Fruit fly (Drosophila melanogaster) whole organism, embryonic: ENCODE measurements around the gene CG2321.

ENCODE experiments used
- ATbp ChIP-seq: fragments of 200-800 bp; sonication (Bioruptor generic); optimal IDR thresholded peaks from 2 replicates; lab custom pipeline; 2017; ENCODE audit warnings: missing biosample characterization, mild to moderate bottlenecking, missing genetic modification characterization, missing genetic modification reagents
- Abd-B ChIP-seq: fragments of 200-800 bp; sonication (Bioruptor generic); optimal IDR thresholded peaks from 2 replicates; lab custom pipeline; 2018; ENCODE audit warnings: missing biosample characterization, mild to moderate bottlenecking, missing genetic modification characterization, moderate library complexity
- Asciz ChIP-seq: fragments of 200-800 bp; sonication (Bioruptor generic); optimal IDR thresholded peaks from 2 replicates; lab custom pipeline; 2017; ENCODE audit warnings: missing biosample characterization, mild to moderate bottlenecking, missing genetic modification characterization, missing genetic modification reagents
- Atf6 ChIP-seq: fragments of 200-800 bp; sonication (Bioruptor generic); IDR thresholded peaks from 2 replicates; pipeline ENCODE4 v1.3.6; 2022; ENCODE audit warnings: missing biosample characterization, missing genetic modification characterization
- Blimp-1 ChIP-seq: fragments of 200-800 bp; sonication (Bioruptor generic); optimal IDR thresholded peaks from 3 replicates; lab custom pipeline; 2018; ENCODE audit warnings: missing biosample characterization, missing genetic modification characterization, mild to moderate bottlenecking, moderate library complexity, missing genetic modification reagents
- CG10654 ChIP-seq: fragments of 200-800 bp; sonication (Bioruptor generic); optimal IDR thresholded peaks from 2 replicates; lab custom pipeline; 2016; ENCODE audit warnings: missing biosample characterization, missing genetic modification characterization
- CG12299 ChIP-seq: fragments of 200-800 bp; sonication (Bioruptor generic); optimal IDR thresholded peaks from 2 replicates; lab custom pipeline; 2018; ENCODE audit warnings: missing biosample characterization, mild to moderate bottlenecking, missing genetic modification characterization
- CG12391 ChIP-seq: fragments of 200-800 bp; sonication (Bioruptor generic); optimal IDR thresholded peaks from 3 replicates; lab custom pipeline; 2018; ENCODE audit warnings: missing biosample characterization, mild to moderate bottlenecking, missing genetic modification characterization, moderate library complexity
- CG14710 ChIP-seq: fragments of 200-800 bp; sonication (Bioruptor generic); optimal IDR thresholded peaks from 3 replicates; lab custom pipeline; 2019; ENCODE audit warnings: missing biosample characterization, mild to moderate bottlenecking, missing genetic modification characterization, moderate library complexity
- CG1529 ChIP-seq: fragments of 200-800 bp; sonication (Bioruptor generic); optimal IDR thresholded peaks from 3 replicates; lab custom pipeline; 2018; ENCODE audit warnings: missing biosample characterization, missing genetic modification characterization
- CG16815 ChIP-seq: fragments of 200-800 bp; sonication (Bioruptor generic); optimal IDR thresholded peaks from 3 replicates; lab custom pipeline; 2017; ENCODE audit warnings: missing biosample characterization, mild to moderate bottlenecking, missing genetic modification characterization
- CG17612 ChIP-seq: fragments of 200-800 bp; sonication (Bioruptor generic); IDR thresholded peaks from 2 replicates; pipeline ENCODE4 v1.3.6; 2022; ENCODE audit warnings: missing biosample characterization, missing genetic modification characterization
- CG17802 ChIP-seq: fragments of 200-800 bp; sonication (Bioruptor generic); optimal IDR thresholded peaks from 2 replicates; lab custom pipeline; 2018; ENCODE audit warnings: missing biosample characterization, mild to moderate bottlenecking, missing genetic modification characterization, moderate library complexity
- CG17829 ChIP-seq: fragments of 200-800 bp; optimal IDR thresholded peaks from 2 replicates; lab custom pipeline; 2019; ENCODE audit warnings: missing biosample characterization, mild to moderate bottlenecking, missing genetic modification characterization, moderate library complexity
- CG2678 ChIP-seq: fragments of 200-800 bp; sonication (Bioruptor generic); optimal IDR thresholded peaks from 3 replicates; lab custom pipeline; 2019; ENCODE audit warnings: missing biosample characterization, mild to moderate bottlenecking, missing genetic modification characterization, moderate library complexity
- CG3281 ChIP-seq: fragments of 200-800 bp; sonication (Bioruptor generic); optimal IDR thresholded peaks from 3 replicates; lab custom pipeline; 2017; ENCODE audit warnings: missing biosample characterization, mild to moderate bottlenecking, missing genetic modification characterization
- CG33557 ChIP-seq: fragments of 200-800 bp; sonication (Bioruptor generic); optimal IDR thresholded peaks from 2 replicates; lab custom pipeline; 2019; ENCODE audit warnings: missing biosample characterization, mild to moderate bottlenecking, missing genetic modification characterization, moderate library complexity
- CG34376 ChIP-seq: fragments of 200-800 bp; sonication (Bioruptor generic); optimal IDR thresholded peaks from 2 replicates; lab custom pipeline; 2018; ENCODE audit warnings: missing biosample characterization, mild to moderate bottlenecking, missing genetic modification characterization
- CG6175 ChIP-seq: fragments of 200-800 bp; sonication (Bioruptor generic); IDR thresholded peaks from 3 replicates; pipeline ENCODE4 v1.3.6; 2022; ENCODE audit warnings: missing biosample characterization, missing genetic modification characterization
- CG6254 ChIP-seq: fragments of 200-800 bp; sonication (Bioruptor generic); optimal IDR thresholded peaks from 3 replicates; lab custom pipeline; 2017; ENCODE audit warnings: mild to moderate bottlenecking, missing biosample characterization, missing genetic modification reagents, missing genetic modification characterization
- CG8359 ChIP-seq: fragments of 200-800 bp; sonication (Bioruptor generic); optimal IDR thresholded peaks from 2 replicates; lab custom pipeline; 2017; ENCODE audit warnings: missing biosample characterization, mild to moderate bottlenecking, missing genetic modification characterization, borderline replicate concordance
- CG8765 ChIP-seq: fragments of 200-800 bp; sonication (Bioruptor generic); IDR thresholded peaks from 2 replicates; pipeline ENCODE4 v1.3.6; 2022; ENCODE audit warnings: missing biosample characterization, missing genetic modification characterization
- CG9609 ChIP-seq: fragments of 200-800 bp; sonication (Bioruptor generic); optimal IDR thresholded peaks from 3 replicates; lab custom pipeline; 2016; ENCODE audit warnings: missing biosample characterization, missing genetic modification characterization
- CG9876 ChIP-seq: fragments of 200-800 bp; sonication (Bioruptor generic); optimal IDR thresholded peaks from 2 replicates; lab custom pipeline; 2016; ENCODE audit warnings: missing biosample characterization, missing genetic modification characterization
- CG9932 ChIP-seq: fragments of 200-800 bp; sonication (Bioruptor generic); IDR thresholded peaks from 2 replicates; pipeline ENCODE4 v1.3.6; 2022; ENCODE audit warnings: missing biosample characterization, missing genetic modification characterization
- E2f2 ChIP-seq: fragments of 200-800 bp; sonication (Bioruptor generic); IDR thresholded peaks from 2 replicates; pipeline ENCODE4 v1.3.6; 2022; ENCODE audit warnings: missing biosample characterization, missing genetic modification characterization
- Hr39 ChIP-seq: fragments of >200 bp; optimal IDR thresholded peaks from 2 replicates; lab custom pipeline; 2017
- Lhr ChIP-seq: fragments of 200-800 bp; sonication (Bioruptor generic); optimal IDR thresholded peaks from 3 replicates; lab custom pipeline; 2017; ENCODE audit warnings: mild to moderate bottlenecking, missing biosample characterization, missing genetic modification reagents, missing genetic modification characterization
- MTF-1 ChIP-seq: fragments of 200-800 bp; sonication (Bioruptor generic); optimal IDR thresholded peaks from 2 replicates; lab custom pipeline; 2018; ENCODE audit warnings: missing biosample characterization, mild to moderate bottlenecking, missing genetic modification characterization, borderline replicate concordance
- NC2α ChIP-seq: fragments of 200-800 bp; sonication (Bioruptor generic); optimal IDR thresholded peaks from 2 replicates; lab custom pipeline; 2016; ENCODE audit warnings: missing biosample characterization, missing genetic modification characterization
- Scr ChIP-seq: fragments of 200-800 bp; sonication (Bioruptor generic); IDR thresholded peaks from 2 replicates; pipeline ENCODE4 v1.3.6; 2022; ENCODE audit warnings: missing biosample characterization, missing genetic modification characterization; ENCODE audit not compliant: partially characterized antibody
- al ChIP-seq: fragments of 200-800 bp; sonication (Bioruptor generic); IDR thresholded peaks from 2 replicates; pipeline ENCODE4 v1.3.6; 2022; ENCODE audit warnings: missing biosample characterization, missing genetic modification characterization
- bowl ChIP-seq: fragments of 200-800 bp; sonication (Bioruptor generic); IDR thresholded peaks from 2 replicates; pipeline ENCODE4 v1.3.6; 2022; ENCODE audit warnings: missing biosample characterization, missing genetic modification characterization
- cas ChIP-seq: fragments of 200-800 bp; sonication (Bioruptor generic); IDR thresholded peaks from 2 replicates; pipeline ENCODE4 v1.3.6; 2022; ENCODE audit warnings: missing biosample characterization, missing genetic modification characterization
- cato ChIP-seq: fragments of 200-800 bp; sonication (Bioruptor generic); optimal IDR thresholded peaks from 2 replicates; lab custom pipeline; 2016; ENCODE audit warnings: missing biosample characterization, missing genetic modification characterization, borderline replicate concordance
- chm ChIP-seq: fragments of 200-800 bp; sonication (Bioruptor generic); IDR thresholded peaks from 2 replicates; pipeline ENCODE4 v1.3.6; 2022; ENCODE audit warnings: missing biosample characterization, missing genetic modification characterization
- crp ChIP-seq, 2 experiments: fragments of 200-800 bp; sonication (Bioruptor generic); optimal IDR thresholded peaks; 2 replicates in 1 of 2; 3 replicates in 1 of 2; lab custom pipeline; 2017; ENCODE audit warnings: missing biosample characterization in 2 of 2, missing genetic modification characterization in 2 of 2, mild to moderate bottlenecking in 1 of 2, moderate library complexity in 1 of 2
- hbn ChIP-seq: fragments of 200-800 bp; sonication (Bioruptor generic); IDR thresholded peaks from 2 replicates; pipeline ENCODE4 v1.3.6; 2022; ENCODE audit warnings: missing biosample characterization, missing genetic modification characterization; ENCODE audit not compliant: partially characterized antibody
- kay ChIP-seq: fragments of 200-800 bp; sonication (Bioruptor generic); optimal IDR thresholded peaks from 2 replicates; lab custom pipeline; 2016; ENCODE audit warnings: missing biosample characterization, missing genetic modification characterization
- knrl ChIP-seq: fragments of 200-800 bp; sonication (Bioruptor generic); IDR thresholded peaks from 3 replicates; pipeline ENCODE4 v1.3.6; 2022; ENCODE audit warnings: missing biosample characterization, missing genetic modification characterization; ENCODE audit not compliant: partially characterized antibody
- oc ChIP-seq: fragments of 200-800 bp; sonication (Bioruptor generic); optimal IDR thresholded peaks from 2 replicates; lab custom pipeline; 2018; ENCODE audit warnings: missing biosample characterization, mild to moderate bottlenecking, missing genetic modification characterization, moderate library complexity
- p53 ChIP-seq: fragments of 200-800 bp; sonication (Bioruptor generic); optimal IDR thresholded peaks from 2 replicates; lab custom pipeline; 2016; ENCODE audit warnings: missing biosample characterization, missing genetic modification characterization
- pros ChIP-seq: fragments of 200-800 bp; sonication (Bioruptor generic); optimal IDR thresholded peaks from 3 replicates; lab custom pipeline; 2019; ENCODE audit warnings: missing biosample characterization, mild to moderate bottlenecking, missing genetic modification characterization, moderate library complexity
- salm ChIP-seq: fragments of 200-800 bp; sonication (Bioruptor generic); optimal IDR thresholded peaks from 2 replicates; lab custom pipeline; 2018; ENCODE audit warnings: missing biosample characterization, mild to moderate bottlenecking, missing genetic modification characterization
- sc ChIP-seq, 3 experiments: fragments of >200 bp in 2 of 3; fragments of 200-800 bp in 1 of 3; sonication (Bioruptor generic) in 1 of 3; optimal IDR thresholded peaks; 2 replicates in 2 of 3; 3 replicates in 1 of 3; lab custom pipeline; 2017; ENCODE audit warnings: mild to moderate bottlenecking in 1 of 3, missing biosample characterization in 1 of 3, missing genetic modification characterization in 1 of 3, missing genetic modification reagents in 1 of 3
- slbo ChIP-seq: fragments of 200-800 bp; sonication (Bioruptor generic); IDR thresholded peaks from 2 replicates; pipeline ENCODE4 v1.3.6; 2022; ENCODE audit warnings: missing biosample characterization, missing genetic modification characterization
- sr ChIP-seq: fragments of 200-800 bp; sonication (Bioruptor generic); IDR thresholded peaks from 3 replicates; pipeline ENCODE4 v1.3.6; 2022; ENCODE audit warnings: missing biosample characterization, missing genetic modification characterization
- ssp ChIP-seq: fragments of 200-800 bp; sonication (Bioruptor generic); IDR thresholded peaks from 2 replicates; pipeline ENCODE4 v1.3.6; 2022; ENCODE audit warnings: missing biosample characterization, missing genetic modification characterization
- vnd ChIP-seq: fragments of 200-800 bp; sonication (Bioruptor generic); IDR thresholded peaks from 3 replicates; pipeline ENCODE4 v1.3.6; 2022; ENCODE audit warnings: missing biosample characterization, missing genetic modification characterization; ENCODE audit not compliant: partially characterized antibody
- zfh2 ChIP-seq: fragments of 200-800 bp; sonication (Bioruptor generic); optimal IDR thresholded peaks from 2 replicates; lab custom pipeline; 2016; ENCODE audit warnings: missing biosample characterization, missing genetic modification characterization

The CG2321 gene

DNA sequence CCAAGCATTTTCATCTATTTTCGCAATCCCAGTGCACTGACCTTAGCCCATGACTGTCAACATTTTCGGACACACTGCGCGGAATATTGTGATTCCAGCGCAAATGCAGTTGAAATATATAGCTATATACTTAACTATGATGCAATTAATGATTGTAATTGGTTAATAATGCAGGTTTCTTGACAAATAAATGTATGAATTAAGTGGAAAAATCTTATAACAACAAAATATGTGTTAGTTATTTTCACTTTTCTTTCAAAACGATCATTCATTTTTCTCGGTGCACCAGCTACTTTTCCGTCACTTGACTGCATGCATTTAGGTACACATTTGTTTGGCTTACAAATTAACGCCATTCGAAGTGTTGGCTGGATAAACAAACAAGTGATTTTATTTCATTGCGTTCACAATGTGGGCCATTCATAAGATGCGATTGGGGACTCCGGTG is 30.4 kb downstream of the CG2321 start (continued):
- TF ChIP-seq pros (GFP tag; lab: Kevin White, UChicago) (no peak), CG17802 (tag; lab: Kevin White, UChicago) (no peak), CG9609 (GFP tag; lab: Kevin White, UChicago) (no peak), Atf6 (GFP tag; lab: Robert Waterston, UW) (no peak), sr (GFP tag; lab: Robert Waterston, UW) (no peak), CG9932 (GFP tag; lab: Robert Waterston, UW) (no peak), CG14710 (tag; lab: Kevin White, UChicago) (peak; percentile 66), Lhr (GFP tag; lab: Kevin White, UChicago) (peak; percentile 24), MTF-1 (GFP tag; lab: Kevin White, UChicago) (no peak), CG2678 (peak; percentile 49), cas (GFP tag; lab: Robert Waterston, UW) (no peak), CG16815 (GFP tag; lab: Kevin White, UChicago) (peak; percentile 15), CG17829 (tag; lab: Kevin White, UChicago) (peak; percentile 61), CG6254 (GFP tag; lab: Kevin White, UChicago) (peak; percentile 41), kay (peak; percentile 48), E2f2 (no peak), CG8359 (GFP tag; lab: Kevin White, UChicago) (peak; percentile 17), CG9876 (no peak), CG34376 (no peak), CG1529 (GFP tag; lab: Kevin White, UChicago) (peak; percentile 26), p53 (GFP tag; lab: Kevin White, UChicago) (no peak), zfh2 (no peak), CG12391 (tag; lab: Kevin White, UChicago) (peak; percentile 62), oc (tag; lab: Kevin White, UChicago) (peak; percentile 53), CG8765 (GFP tag; lab: Robert Waterston, UW) (0 out of 2 replicates have a peak, but pooled peaks have one; percentile 25), Scr (GFP tag; lab: Robert Waterston, UW) (no peak), cato (GFP tag; lab: Kevin White, UChicago) (peak; percentile 38), Hr39 (lab: Kevin White, UChicago) (no peak), CG12299 (no peak), hbn (GFP tag; lab: Robert Waterston, UW) (no peak), bowl (GFP tag; lab: Robert Waterston, UW) (no peak), knrl (GFP tag; lab: Robert Waterston, UW) (no peak), vnd (no peak), sc (optimal IDR thresholded peaks at IDR 0.05; lab: Kevin White, UChicago) (no peak), sc (GFP tag; optimal IDR thresholded peaks at IDR 0.05; lab: Kevin White, UChicago) (peak; percentile 48), crp (GFP tag; optimal IDR thresholded peaks at IDR 0.05; lab: Kevin White, UChicago) (no peak), CG6175 (GFP tag; lab: Robert Waterston, UW) (no peak), al (GFP tag; lab: Robert Waterston, UW) (no peak), Asciz (GFP tag; lab: Kevin White, UChicago) (peak; percentile 54), Blimp-1 (GFP tag; lab: Kevin White, UChicago) (peak; percentile 63), slbo (GFP tag; lab: Robert Waterston, UW) (no peak), ssp (GFP tag; lab: Robert Waterston, UW) (peak; percentile 16; the same call in 1 of the 2 replicates), salm (tag; lab: Kevin White, UChicago) (peak; percentile 7), CG33557 (GFP tag; lab: Kevin White, UChicago) (peak; percentile 49), CG3281 (GFP tag; lab: Kevin White, UChicago) (no peak), CG17612 (GFP tag; lab: Robert Waterston, UW) (no peak), Abd-B (peak; percentile 10), ATbp (peak; percentile 65), NC2α (GFP tag; lab: Kevin White, UChicago) (peak; percentile 11), chm (GFP tag; lab: Robert Waterston, UW) (no peak), CG10654 (no peak)
